Worm (Caenorhabditis elegans) whole organism, L4/young adult: Measurements from ENCODE around the gene H20E11.1.

Experiments used
- W03F9.2 ChIP-seq: fragments of 150-350 bp; optimal IDR thresholded peaks from 2 replicates; lab custom pipeline; 2014; ENCODE audit warnings: missing biosample characterization, missing genetic modification characterization
- dao-5 ChIP-seq: sonication (generic microtip); optimal IDR thresholded peaks from 2 replicates; lab custom pipeline; 2016; ENCODE audit warnings: missing genotype, missing genetic modification characterization, moderate library complexity, missing compliant biosample characterization
- him-1 ChIP-seq: sonication (generic microtip); optimal IDR thresholded peaks from 2 replicates; lab custom pipeline; 2016; ENCODE audit warnings: missing genotype, missing genetic modification reagents, missing genetic modification characterization, missing compliant biosample characterization

DNA sequence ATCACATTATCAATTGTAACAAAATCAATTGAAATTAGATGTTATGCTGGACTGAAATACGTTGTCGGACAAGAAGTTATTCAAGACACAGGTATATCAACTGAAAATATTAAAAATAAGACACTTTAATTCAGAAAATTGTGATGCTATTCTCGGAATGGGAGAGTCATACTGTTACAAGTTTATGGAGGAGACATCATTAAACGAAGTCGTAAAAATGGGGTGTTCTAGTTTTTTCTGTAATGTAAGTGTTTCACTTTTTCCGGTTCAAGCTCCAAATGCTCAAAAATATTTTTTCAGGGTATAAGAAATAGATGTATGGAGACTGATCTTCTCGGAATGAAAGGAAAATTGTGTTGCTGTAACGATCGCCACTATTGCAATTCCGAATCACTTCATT is 25.1 kb upstream of the H20E11.1 start, which contains the start of gene C17H12.37:
- TF ChIP-seq W03F9.2 = no peak
- TF ChIP-seq him-1 (tag; lab: Kevin White, UChicago) = no peak
- TF ChIP-seq dao-5 (tag; lab: Kevin White, UChicago) = no peak
